Worm (Caenorhabditis elegans) whole organism, late embryonic: ENCODE measurements around the gene ncx-6.

Experiments used
- ama-1 ChIP-seq: fragments of 150-350 bp; optimal IDR thresholded peaks from 2 replicates; lab custom pipeline; 2014
- ceh-19 ChIP-seq: fragments of 200-800 bp; sonication (Bioruptor generic); optimal IDR thresholded peaks from 2 replicates; lab custom pipeline; 2018; ENCODE audit warnings: mild to moderate bottlenecking, missing genetic modification characterization, missing compliant biosample characterization
- ceh-30 ChIP-seq: fragments of 150-350 bp; optimal IDR thresholded peaks from 2 replicates; lab custom pipeline; 2014; ENCODE audit warnings: missing biosample characterization, missing genetic modification characterization
- elt-4 ChIP-seq: sonication (generic microtip); optimal IDR thresholded peaks from 2 replicates; lab custom pipeline; 2016; ENCODE audit warnings: missing genetic modification characterization, missing compliant biosample characterization
- hlh-15 ChIP-seq: sonication (generic microtip); optimal IDR thresholded peaks from 2 replicates; lab custom pipeline; 2016; ENCODE audit warnings: missing genetic modification characterization, missing compliant biosample characterization
- hlh-6 ChIP-seq: sonication (generic microtip); optimal IDR thresholded peaks from 2 replicates; lab custom pipeline; 2016; ENCODE audit warnings: missing genotype, missing genetic modification characterization, missing compliant biosample characterization
- nfya-1 ChIP-seq: sonication (generic microtip); optimal IDR thresholded peaks from 2 replicates; lab custom pipeline; 2017; ENCODE audit warnings: missing genetic modification characterization, mild to moderate bottlenecking, missing compliant biosample characterization, antibody characterized with exemption, moderate library complexity
- tbx-2 ChIP-seq: sonication (generic microtip); optimal IDR thresholded peaks from 2 replicates; lab custom pipeline; 2016; ENCODE audit warnings: missing genetic modification characterization, missing compliant biosample characterization

ce11 chrIII:9667591-9668265, 46.0 kb downstream of the ncx-6 start, which contains the start of gene C07A9.9:
- no peak for TF ChIP-seq hlh-6 (tag; lab: Kevin White, UChicago)
- TF ChIP-seq nfya-1 (tag; lab: Kevin White, UChicago), result peak; percentile 69
- TF ChIP-seq tbx-2 (tag; lab: Kevin White, UChicago), result peak; percentile 88
- TF ChIP-seq elt-4 (tag; lab: Kevin White, UChicago), result no peak
- TF ChIP-seq ceh-30 (tag; lab: Kevin White, UChicago), result no peak
- TF ChIP-seq ceh-19, result peak; percentile 28
- TF ChIP-seq hlh-15 (tag; lab: Kevin White, UChicago), result no peak
- no peak for TF ChIP-seq ama-1 (lab: Kevin White, UChicago)
